Fruit fly (Drosophila melanogaster): ENCODE results near the gene NTPase.

The NTPase gene

dm6 chr2L:2861885-2862620, 23.6 kb downstream of the NTPase start (continued):
- TF ChIP-seq D19A (tag; optimal IDR thresholded peaks at IDR 0.05): peak; percentile 38
- TF ChIP-seq BtbVII (GFP tag; optimal IDR thresholded peaks at IDR 0.05): peak; percentile 20
- TF ChIP-seq cwo (GFP tag; optimal IDR thresholded peaks at IDR 0.05): peak; percentile 50
- no peak for TF ChIP-seq Ets65A (GFP tag)
- no peak for TF ChIP-seq fru (optimal IDR thresholded peaks at IDR 0.05)
- TF ChIP-seq stc (GFP tag; IDR thresholded peaks at IDR 0.05): peak; percentile 37; the same call in 1 of the 2 replicates
- peak; percentile 51; the same call in 1 of the 2 replicates for TF ChIP-seq ato (GFP tag; IDR thresholded peaks at IDR 0.05; ENCODE audit: partially characterized antibody)
- TF ChIP-seq Hey (tag; optimal IDR thresholded peaks at IDR 0.05): no peak
- TF ChIP-seq Bgb (GFP tag; IDR thresholded peaks at IDR 0.05; ENCODE audit: partially characterized antibody): peak; percentile 79
- 0 out of 2 replicates have a peak, but pooled peaks have one; percentile 31 for TF ChIP-seq gsb (GFP tag; IDR thresholded peaks at IDR 0.05)
- TF ChIP-seq CG14710 (tag; optimal IDR thresholded peaks at IDR 0.05): no peak
- TF ChIP-seq CG9932 (GFP tag; IDR thresholded peaks at IDR 0.05): no peak
- 0 out of 3 replicates have a peak, but pooled peaks have one; percentile 28 for TF ChIP-seq CG17361 (GFP tag; IDR thresholded peaks at IDR 0.05)
- TF ChIP-seq CG6254 (GFP tag; optimal IDR thresholded peaks at IDR 0.05): no peak
- TF ChIP-seq Mes4 (GFP tag; optimal IDR thresholded peaks at IDR 0.05): no peak
- no peak for TF ChIP-seq zfh1 (GFP tag; IDR thresholded peaks at IDR 0.05)
- peak; percentile 6 for TF ChIP-seq CG12391 (tag; optimal IDR thresholded peaks at IDR 0.05)
- TF ChIP-seq vvl (GFP tag; IDR thresholded peaks at IDR 0.05): peak; percentile 58; the same call in 1 of the 2 replicates
- TF ChIP-seq jumu (GFP tag; optimal IDR thresholded peaks at IDR 0.05): no peak
- 0 out of 2 replicates have a peak, but pooled peaks have one; percentile 39 for TF ChIP-seq sna (GFP tag; IDR thresholded peaks at IDR 0.05; ENCODE audit: partially characterized antibody)
- TF ChIP-seq wor (GFP tag; IDR thresholded peaks at IDR 0.05): no peak
- no peak for TF ChIP-seq Six4 (GFP tag; optimal IDR thresholded peaks at IDR 0.05)
- no peak for TF ChIP-seq grau (tag; optimal IDR thresholded peaks at IDR 0.05)
- no peak for TF ChIP-seq Hmx (GFP tag; optimal IDR thresholded peaks at IDR 0.05)
- TF ChIP-seq Doc3 (GFP tag; IDR thresholded peaks at IDR 0.05; ENCODE audit: partially characterized antibody): 0 out of 3 replicates have a peak, but pooled peaks have one; percentile 35
- TF ChIP-seq CG13296 (GFP tag; optimal IDR thresholded peaks at IDR 0.05): peak; percentile 33
- peak; percentile 23 for TF ChIP-seq CG9727 (GFP tag; optimal IDR thresholded peaks at IDR 0.05)
- peak; percentile 10 for TF ChIP-seq unpg (GFP tag; optimal IDR thresholded peaks at IDR 0.05)
- TF ChIP-seq bsh (GFP tag; optimal IDR thresholded peaks at IDR 0.05): peak; percentile 7 to 55
- peak; percentile 88 for TF ChIP-seq Jarid2 (GFP tag; optimal IDR thresholded peaks at IDR 0.05)
- TF ChIP-seq CG1603 (tag; optimal IDR thresholded peaks at IDR 0.05): no peak
- no peak for TF ChIP-seq CG13424 (tag; optimal IDR thresholded peaks at IDR 0.05)
- peak; percentile 76 for TF ChIP-seq Deaf1 (tag; optimal IDR thresholded peaks at IDR 0.05)
- TF ChIP-seq mirr (GFP tag; optimal IDR thresholded peaks at IDR 0.05): peak; percentile 13
- TF ChIP-seq z (GFP tag; IDR thresholded peaks at IDR 0.05): peak; percentile 99
- peak in 1 of 3 experiments; percentile 47 for TF ChIP-seq Stat92E (GFP tag; optimal IDR thresholded peaks at IDR 0.05)
- peak; percentile 2 for TF ChIP-seq HmgD (GFP tag; optimal IDR thresholded peaks at IDR 0.05)
- TF ChIP-seq Doc2 (GFP tag; IDR thresholded peaks at IDR 0.05): no peak
- no peak for TF ChIP-seq Bdp1 (GFP tag; optimal IDR thresholded peaks at IDR 0.05)
- no peak for TF ChIP-seq CG30403 (GFP tag; optimal IDR thresholded peaks at IDR 0.05)
- 0 out of 2 replicates have a peak, but pooled peaks have one; percentile 8 for TF ChIP-seq Rfx (GFP tag; IDR thresholded peaks at IDR 0.05)
- no peak for TF ChIP-seq lbe (GFP tag; optimal IDR thresholded peaks at IDR 0.05)
- TF ChIP-seq danr (GFP tag; IDR thresholded peaks at IDR 0.05): no peak
- TF ChIP-seq CG17385 (GFP tag; optimal IDR thresholded peaks at IDR 0.05): peak; percentile 3
- TF ChIP-seq Nf-YC (tag; optimal IDR thresholded peaks at IDR 0.05): peak; percentile 15

Data from whole organism, embryonic.